Fruit fly (Drosophila melanogaster) whole organism, pupa: ENCODE results near the gene Notum.

Source experiments
- CG10348 ChIP-seq: fragments of 200-800 bp; sonication (Bioruptor generic); IDR thresholded peaks from 2 replicates; pipeline ENCODE4 v1.3.6; 2022; ENCODE audit warnings: missing biosample characterization, missing genetic modification characterization
- CG12605 ChIP-seq: fragments of 200-800 bp; sonication (Bioruptor generic); IDR thresholded peaks from 2 replicates; pipeline ENCODE4 v1.3.6; 2022; ENCODE audit warnings: missing biosample characterization, missing genetic modification characterization
- CG13204 ChIP-seq: fragments of 200-800 bp; sonication (Bioruptor generic); optimal IDR thresholded peaks from 2 replicates; lab custom pipeline; 2018; ENCODE audit warnings: missing biosample characterization, mild to moderate bottlenecking, missing genetic modification characterization, moderate library complexity
- CG14655 ChIP-seq: fragments of 200-800 bp; sonication (Bioruptor generic); optimal IDR thresholded peaks from 3 replicates; lab custom pipeline; 2017; ENCODE audit warnings: mild to moderate bottlenecking, missing biosample characterization, missing genetic modification reagents, missing genetic modification characterization
- CG15710 ChIP-seq: fragments of 200-800 bp; sonication (Bioruptor generic); optimal IDR thresholded peaks from 2 replicates; lab custom pipeline; 2018; ENCODE audit warnings: missing biosample characterization, mild to moderate bottlenecking, missing genetic modification characterization, moderate library complexity
- CG17806 ChIP-seq: fragments of 200-800 bp; sonication (Bioruptor generic); optimal IDR thresholded peaks from 2 replicates; lab custom pipeline; 2018; ENCODE audit warnings: missing biosample characterization, mild to moderate bottlenecking, missing genetic modification characterization, moderate library complexity
- CG32121 ChIP-seq: fragments of 200-800 bp; sonication (Bioruptor generic); IDR thresholded peaks from 2 replicates; pipeline ENCODE4 v1.3.6; 2022; ENCODE audit warnings: missing biosample characterization, missing genetic modification characterization
- CG34367 ChIP-seq: fragments of 200-800 bp; sonication (Bioruptor generic); optimal IDR thresholded peaks from 2 replicates; lab custom pipeline; 2018; ENCODE audit warnings: missing biosample characterization, mild to moderate bottlenecking, missing genetic modification characterization
- CG4496 ChIP-seq: fragments of 200-800 bp; sonication (Bioruptor generic); IDR thresholded peaks from 3 replicates; pipeline ENCODE4 v1.3.6; 2022; ENCODE audit warnings: missing biosample characterization, missing genetic modification characterization
- CG8159 ChIP-seq: fragments of 200-800 bp; sonication (Bioruptor generic); optimal IDR thresholded peaks from 3 replicates; lab custom pipeline; 2018; ENCODE audit warnings: missing biosample characterization, mild to moderate bottlenecking, missing genetic modification characterization, moderate library complexity
- CG8301 ChIP-seq: fragments of 200-800 bp; sonication (Bioruptor generic); optimal IDR thresholded peaks from 2 replicates; lab custom pipeline; 2018; ENCODE audit warnings: missing biosample characterization, mild to moderate bottlenecking, missing genetic modification characterization
- CG9948 ChIP-seq: fragments of 200-800 bp; sonication (Bioruptor generic); optimal IDR thresholded peaks from 2 replicates; lab custom pipeline; 2018; ENCODE audit warnings: missing biosample characterization, mild to moderate bottlenecking, missing genetic modification characterization, moderate library complexity
- D1 ChIP-seq: fragments of 200-800 bp; sonication (Bioruptor generic); optimal IDR thresholded peaks from 2 replicates; lab custom pipeline; 2018; ENCODE audit warnings: missing biosample characterization, mild to moderate bottlenecking, missing genetic modification characterization, moderate library complexity
- EcR ChIP-seq: fragments of 200-800 bp; sonication (Bioruptor generic); optimal IDR thresholded peaks from 3 replicates; lab custom pipeline; 2019; ENCODE audit warnings: missing biosample characterization, missing genetic modification characterization, mild to moderate bottlenecking, moderate library complexity, missing genetic modification reagents
- Ets98B ChIP-seq: fragments of 200-800 bp; sonication (Bioruptor generic); IDR thresholded peaks from 2 replicates; pipeline ENCODE4 v1.3.6; 2022; ENCODE audit warnings: missing biosample characterization, missing genetic modification characterization
- Pif1A ChIP-seq: fragments of 200-800 bp; sonication (Bioruptor generic); optimal IDR thresholded peaks from 3 replicates; lab custom pipeline; 2016; ENCODE audit warnings: missing biosample characterization, missing genetic modification characterization
- Pif1B ChIP-seq: fragments of 200-800 bp; sonication (Bioruptor generic); optimal IDR thresholded peaks from 3 replicates; lab custom pipeline; 2016; ENCODE audit warnings: missing biosample characterization, missing genetic modification characterization
- Snoo ChIP-seq: fragments of 200-800 bp; sonication (Bioruptor generic); optimal IDR thresholded peaks from 3 replicates; lab custom pipeline; 2017; ENCODE audit warnings: missing biosample characterization, mild to moderate bottlenecking, missing genetic modification characterization, inconsistent platforms
- fd96Ca ChIP-seq: fragments of 200-800 bp; sonication (Bioruptor generic); IDR thresholded peaks from 3 replicates; pipeline ENCODE4 v1.3.6; 2022; ENCODE audit warnings: missing biosample characterization, missing genetic modification characterization
- gl ChIP-seq: fragments of 200-800 bp; sonication (Bioruptor generic); optimal IDR thresholded peaks from 2 replicates; lab custom pipeline; 2018; ENCODE audit warnings: missing biosample characterization, mild to moderate bottlenecking, missing genetic modification characterization
- rn ChIP-seq: fragments of 200-800 bp; sonication (Bioruptor generic); IDR thresholded peaks from 2 replicates; pipeline ENCODE4 v1.3.6; 2022; ENCODE audit warnings: missing biosample characterization, missing genetic modification characterization

Gene Notum

dm6 chr3L:16034224-16034623, 10.9 kb downstream of the Notum start, which contains the start of gene CG42538:
CG42538 (plus strand) TSS chr3L:16034524.
- TF ChIP-seq CG10348 (GFP tag; lab: Robert Waterston, UW) (no peak), CG8301 (tag; lab: Kevin White, UChicago) (no peak), CG12605 (GFP tag; lab: Robert Waterston, UW) (no peak), fd96Ca (GFP tag; lab: Robert Waterston, UW) (no peak), Pif1A (GFP tag; lab: Kevin White, UChicago) (no peak), Snoo (no peak), EcR (no peak), gl (no peak), CG32121 (GFP tag; lab: Robert Waterston, UW) (no peak), D1 (tag; lab: Kevin White, UChicago) (no peak), CG13204 (GFP tag; lab: Kevin White, UChicago) (no peak), rn (GFP tag; lab: Robert Waterston, UW) (no peak), CG34367 (tag; lab: Kevin White, UChicago) (no peak), CG17806 (tag; lab: Kevin White, UChicago) (no peak), CG14655 (GFP tag; lab: Kevin White, UChicago) (no peak), Pif1B (GFP tag; lab: Kevin White, UChicago) (no peak)

DNA sequence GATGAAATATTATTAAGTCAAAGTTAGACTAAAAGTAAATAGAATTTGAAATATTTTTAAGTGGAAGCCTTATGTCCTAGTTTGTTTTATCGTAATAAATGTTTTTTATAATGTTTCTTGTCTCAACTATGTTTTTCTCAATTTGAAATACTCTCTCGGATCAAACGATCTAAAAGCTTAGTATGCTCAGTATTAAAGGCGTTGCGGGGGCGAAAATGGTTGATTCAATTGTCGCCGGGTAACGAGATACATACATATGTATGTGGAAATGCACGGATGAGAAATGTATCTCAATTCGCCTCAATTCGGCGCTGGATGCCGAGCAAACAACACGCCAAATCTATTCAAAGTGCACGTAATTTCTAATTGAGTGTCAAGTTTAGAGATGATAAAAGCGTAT, 11.9 kb downstream of the Notum start, which contains the start of gene CG5895:
Gene CG5895, plus strand, starts transcription at position 301 of the 400 bp plus-strand sequence.
- TF ChIP-seq EcR (no peak), CG34367 (tag; lab: Kevin White, UChicago) (no peak), Snoo (no peak), CG12605 (GFP tag; lab: Robert Waterston, UW) (no peak), Pif1B (GFP tag; lab: Kevin White, UChicago) (no peak), CG4496 (GFP tag; lab: Robert Waterston, UW) (no peak), gl (no peak)

DNA sequence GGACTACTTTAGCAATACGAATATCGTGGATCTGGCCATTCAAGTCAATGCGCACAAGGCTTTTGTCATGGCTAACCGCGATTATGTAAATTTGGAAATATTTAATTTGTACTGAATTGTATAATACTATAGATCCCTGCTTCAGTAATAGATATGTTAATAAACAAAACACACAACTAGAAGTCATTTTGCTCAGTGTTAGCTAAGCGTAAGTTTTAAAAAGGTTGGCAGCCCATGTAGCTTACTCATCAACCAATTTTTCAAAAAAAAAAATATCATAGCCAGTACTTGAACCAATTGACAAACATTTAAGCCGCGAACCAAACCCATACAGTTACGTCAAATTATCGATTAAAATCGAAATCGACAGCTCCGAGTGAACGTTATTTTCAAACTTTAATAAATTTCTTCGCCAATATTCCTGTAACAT, 13.8 kb downstream of the Notum start:
- TF ChIP-seq CG17806 (tag; lab: Kevin White, UChicago) (peak; percentile 70), CG15710 (tag; lab: Kevin White, UChicago) (peak; percentile 65), fd96Ca (GFP tag; lab: Robert Waterston, UW) (peak; percentile 80), CG8301 (tag; lab: Kevin White, UChicago) (peak; percentile 80), CG14655 (GFP tag; lab: Kevin White, UChicago) (peak; percentile 76), Ets98B (GFP tag; lab: Robert Waterston, UW) (peak; percentile 90), CG13204 (GFP tag; lab: Kevin White, UChicago) (peak; percentile 8), CG4496 (GFP tag; lab: Robert Waterston, UW) (peak; percentile 90), gl (peak; percentile 59), D1 (tag; lab: Kevin White, UChicago) (peak; percentile 61), Pif1B (GFP tag; lab: Kevin White, UChicago) (peak; percentile 49), CG8159 (peak; percentile 70), CG10348 (GFP tag; lab: Robert Waterston, UW) (no peak), CG32121 (GFP tag; lab: Robert Waterston, UW) (peak; percentile 70), EcR (no peak), Snoo (peak; percentile 75), CG12605 (GFP tag; lab: Robert Waterston, UW) (peak; percentile 86), CG34367 (tag; lab: Kevin White, UChicago) (peak; percentile 65), Pif1A (GFP tag; lab: Kevin White, UChicago) (peak; percentile 82), rn (GFP tag; lab: Robert Waterston, UW) (peak; percentile 57; the same call in 1 of the 2 replicates), CG9948 (tag; lab: Kevin White, UChicago) (peak; percentile 62)
- TF ChIP-seq, all 21 proteins: peak for 19

dm6 chr3L:16037690-16038332, 14.5 kb downstream of the Notum start:
- TF ChIP-seq CG12605 (GFP tag; lab: Robert Waterston, UW) (peak; percentile 59), CG8159 (no peak), CG34367 (tag; lab: Kevin White, UChicago) (no peak), CG14655 (GFP tag; lab: Kevin White, UChicago) (peak; percentile 31), rn (GFP tag; lab: Robert Waterston, UW) (no peak), CG10348 (GFP tag; lab: Robert Waterston, UW) (no peak), CG17806 (tag; lab: Kevin White, UChicago) (peak; percentile 17), EcR (peak; percentile 95), CG32121 (GFP tag; lab: Robert Waterston, UW) (peak; percentile 60), Snoo (peak; percentile 17), Ets98B (GFP tag; lab: Robert Waterston, UW) (peak; percentile 79), CG8301 (tag; lab: Kevin White, UChicago) (peak; percentile 40), gl (peak; percentile 15), CG9948 (tag; lab: Kevin White, UChicago) (no peak), Pif1B (GFP tag; lab: Kevin White, UChicago) (peak; percentile 4), fd96Ca (GFP tag; lab: Robert Waterston, UW) (peak; percentile 72; the same call in 2 of the 3 replicates), CG13204 (GFP tag; lab: Kevin White, UChicago) (no peak), CG15710 (tag; lab: Kevin White, UChicago) (peak; percentile 4), CG4496 (GFP tag; lab: Robert Waterston, UW) (peak; percentile 76), D1 (tag; lab: Kevin White, UChicago) (no peak), Pif1A (GFP tag; lab: Kevin White, UChicago) (peak; percentile 53)

DNA sequence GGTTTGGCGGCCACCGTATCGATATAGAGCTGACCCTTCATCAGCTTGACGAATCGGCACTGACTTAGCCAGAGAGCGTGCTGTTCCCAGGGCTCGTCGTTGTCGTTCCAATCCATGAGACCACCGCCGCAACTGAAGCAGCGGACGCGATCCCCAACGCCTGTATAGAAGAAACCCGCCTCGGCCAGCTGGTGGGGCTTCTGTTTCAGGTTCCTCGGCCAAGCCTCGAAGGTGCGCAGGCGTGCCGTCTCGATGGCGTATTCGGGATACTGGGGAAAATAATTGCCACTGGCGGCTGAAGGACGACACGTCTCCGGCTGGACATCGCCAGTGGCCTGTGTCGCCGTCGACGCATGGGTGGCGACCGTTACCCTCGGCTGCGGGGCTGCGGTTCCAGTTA, 15.8 kb downstream of the Notum start:
- TF ChIP-seq Ets98B (GFP tag; lab: Robert Waterston, UW), result no peak
- TF ChIP-seq CG14655 (GFP tag; lab: Kevin White, UChicago), result no peak
- no peak for TF ChIP-seq CG9948 (tag; lab: Kevin White, UChicago)
- TF ChIP-seq CG17806 (tag; lab: Kevin White, UChicago), result no peak
- no peak for TF ChIP-seq rn (GFP tag; lab: Robert Waterston, UW)
- no peak for TF ChIP-seq CG8301 (tag; lab: Kevin White, UChicago)
- TF ChIP-seq Snoo, result no peak
- no peak for TF ChIP-seq CG10348 (GFP tag; lab: Robert Waterston, UW)
- TF ChIP-seq CG13204 (GFP tag; lab: Kevin White, UChicago), result no peak
- TF ChIP-seq EcR, result no peak
- no peak for TF ChIP-seq CG4496 (GFP tag; lab: Robert Waterston, UW)
- no peak for TF ChIP-seq gl
- TF ChIP-seq Pif1A (GFP tag; lab: Kevin White, UChicago), result no peak
- no peak for TF ChIP-seq D1 (tag; lab: Kevin White, UChicago)
- no peak for TF ChIP-seq CG32121 (GFP tag; lab: Robert Waterston, UW)
- no peak for TF ChIP-seq CG8159
- TF ChIP-seq, all 21 proteins: peak for 0
